Fruit fly (Drosophila melanogaster): ENCODE results near the gene Tbc1d15-17.

Tbc1d15-17 gene

DNA sequence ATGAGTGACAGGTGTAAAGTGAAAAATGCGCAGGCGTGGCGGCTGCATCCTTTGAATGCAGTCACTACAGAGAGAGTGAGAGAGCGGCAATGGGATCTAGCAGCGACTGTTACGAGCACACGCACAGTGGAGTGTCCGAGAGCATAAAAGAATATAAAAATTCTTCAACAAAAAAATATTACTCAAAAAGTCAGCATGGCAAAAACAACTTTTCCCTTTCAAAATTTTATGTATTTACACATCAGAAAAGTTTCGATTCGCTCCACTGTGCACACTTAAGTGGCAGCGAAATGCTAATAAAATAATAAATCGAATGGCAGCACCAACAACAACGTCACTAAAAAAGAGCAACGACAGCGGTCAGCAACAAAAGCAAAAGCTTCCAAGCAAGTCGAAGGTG, 16.4 kb downstream of the Tbc1d15-17 start (continued):
- TF ChIP-seq vfl (GFP tag; optimal IDR thresholded peaks at IDR 0.05) = peak; percentile 67
- peak; percentile 72 for TF ChIP-seq gcm2 (GFP tag; optimal IDR thresholded peaks at IDR 0.05)
- peak; percentile 74 for TF ChIP-seq Hr3 (GFP tag; optimal IDR thresholded peaks at IDR 0.05)
- peak; percentile 93 for TF ChIP-seq sim (GFP tag; IDR thresholded peaks at IDR 0.05)
- TF ChIP-seq Scr (GFP tag; IDR thresholded peaks at IDR 0.05; ENCODE audit: partially characterized antibody) = no peak
- peak; percentile 76 for TF ChIP-seq CG18764 (GFP tag; optimal IDR thresholded peaks at IDR 0.05)
- peak; percentile 80 for TF ChIP-seq PHDP (tag; optimal IDR thresholded peaks at IDR 0.05)
- TF ChIP-seq Hmx (GFP tag; optimal IDR thresholded peaks at IDR 0.05) = no peak
- TF ChIP-seq CG4424 (GFP tag; optimal IDR thresholded peaks at IDR 0.05) = peak; percentile 93
- peak; percentile 85 for TF ChIP-seq CG18476 (GFP tag; optimal IDR thresholded peaks at IDR 0.05)
- peak; percentile 79 for TF ChIP-seq gt (GFP tag; IDR thresholded peaks at IDR 0.05)
- TF ChIP-seq Bdp1 (GFP tag; optimal IDR thresholded peaks at IDR 0.05) = peak; percentile 73
- no peak for TF ChIP-seq zen2 (GFP tag; IDR thresholded peaks at IDR 0.05; ENCODE audit: partially characterized antibody)
- TF ChIP-seq Stat92E (GFP tag; optimal IDR thresholded peaks at IDR 0.05) = peak in 1 of 3 experiments; percentile 68
- no peak for TF ChIP-seq knrl (GFP tag; IDR thresholded peaks at IDR 0.05; ENCODE audit: partially characterized antibody)
- peak; percentile 21 for TF ChIP-seq stwl (tag; optimal IDR thresholded peaks at IDR 0.05)
- TF ChIP-seq Hey (tag; optimal IDR thresholded peaks at IDR 0.05) = no peak
- peak; percentile 88 for TF ChIP-seq CG1024 (GFP tag; IDR thresholded peaks at IDR 0.05)
- peak; percentile 79 for TF ChIP-seq jumu (GFP tag; optimal IDR thresholded peaks at IDR 0.05)
- peak; percentile 84 for TF ChIP-seq ewg (GFP tag; optimal IDR thresholded peaks at IDR 0.05)
- no peak for TF ChIP-seq prd (optimal IDR thresholded peaks at IDR 0.05)
- peak; percentile 93 for TF ChIP-seq prd (GFP tag; IDR thresholded peaks at IDR 0.05)
- peak; percentile 83 for TF ChIP-seq CG11696 (GFP tag; IDR thresholded peaks at IDR 0.05)
- TF ChIP-seq Antp (GFP tag; optimal IDR thresholded peaks at IDR 0.05) = peak; percentile 85
- peak; percentile 91 for TF ChIP-seq Dad (GFP tag; optimal IDR thresholded peaks at IDR 0.05)
- TF ChIP-seq org-1 (GFP tag; optimal IDR thresholded peaks at IDR 0.05) = peak; percentile 77
- no peak for TF ChIP-seq hbn (GFP tag; IDR thresholded peaks at IDR 0.05; ENCODE audit: partially characterized antibody)
- peak; percentile 10 for TF ChIP-seq CG13296 (GFP tag; optimal IDR thresholded peaks at IDR 0.05)
- TF ChIP-seq pros (GFP tag; optimal IDR thresholded peaks at IDR 0.05) = no peak
- no peak for TF ChIP-seq pfk (GFP tag; optimal IDR thresholded peaks at IDR 0.05)
- TF ChIP-seq CG8089 (GFP tag; optimal IDR thresholded peaks at IDR 0.05) = peak; percentile 82
- peak; percentile 85 for TF ChIP-seq tgo (GFP tag; IDR thresholded peaks at IDR 0.05)
- TF ChIP-seq CG10462 (GFP tag; optimal IDR thresholded peaks at IDR 0.05) = peak; percentile 85
- peak; percentile 63 for TF ChIP-seq CG3838 (GFP tag; optimal IDR thresholded peaks at IDR 0.05)
- peak; percentile 52 for TF ChIP-seq onecut (GFP tag; IDR thresholded peaks at IDR 0.05)
- TF ChIP-seq D19A (tag; optimal IDR thresholded peaks at IDR 0.05) = peak; percentile 75
- TF ChIP-seq CG8388 (GFP tag; optimal IDR thresholded peaks at IDR 0.05) = peak; percentile 90
- peak; percentile 67 for TF ChIP-seq CG18011 (GFP tag; optimal IDR thresholded peaks at IDR 0.05)
- TF ChIP-seq BEAF-32 (GFP tag; optimal IDR thresholded peaks at IDR 0.05) = no peak
- peak; percentile 93 for TF ChIP-seq CG9727 (GFP tag; optimal IDR thresholded peaks at IDR 0.05)
- peak; percentile 79 for TF ChIP-seq CG18599 (GFP tag; optimal IDR thresholded peaks at IDR 0.05)
- TF ChIP-seq CG10565 (GFP tag; optimal IDR thresholded peaks at IDR 0.05) = peak; percentile 67
- no peak for TF ChIP-seq Bgb (GFP tag; IDR thresholded peaks at IDR 0.05; ENCODE audit: partially characterized antibody)
- TF ChIP-seq CG7963 (GFP tag; IDR thresholded peaks at IDR 0.05; ENCODE audit: partially characterized antibody) = no peak
- no peak for TF ChIP-seq Dll (GFP tag; IDR thresholded peaks at IDR 0.05; ENCODE audit: partially characterized antibody)
- TF ChIP-seq CG15514 (GFP tag; optimal IDR thresholded peaks at IDR 0.05) = peak; percentile 51
- peak; percentile 36 for TF ChIP-seq TFAM (GFP tag; optimal IDR thresholded peaks at IDR 0.05)
- no peak for TF ChIP-seq Tbp (GFP tag; optimal IDR thresholded peaks at IDR 0.05)
- peak; percentile 53 for TF ChIP-seq al (GFP tag; IDR thresholded peaks at IDR 0.05)
